Fruit fly (Drosophila melanogaster) whole organism, adult: ENCODE data around the gene fmt.
"Not testable (repeated sequence)": the region's sequence is repeated elsewhere in the genome, so short reads cannot be mapped to it uniquely, and the experiment has no call there.

Source experiments
- CG11617 ChIP-seq: fragments of 200-800 bp; sonication (Bioruptor generic); optimal IDR thresholded peaks from 2 replicates; lab custom pipeline; 2017; ENCODE audit warnings: mild to moderate bottlenecking, missing biosample characterization, missing genetic modification reagents, missing genetic modification characterization
- CG12768 ChIP-seq: fragments of 200-800 bp; sonication (Bioruptor generic); optimal IDR thresholded peaks from 2 replicates; lab custom pipeline; 2017; ENCODE audit warnings: missing biosample characterization, missing genetic modification characterization, mild to moderate bottlenecking, moderate library complexity, missing genetic modification reagents
- CG14711 ChIP-seq: fragments of 200-800 bp; sonication (Bioruptor generic); optimal IDR thresholded peaks from 2 replicates; lab custom pipeline; 2018; ENCODE audit warnings: missing biosample characterization, mild to moderate bottlenecking, missing genetic modification characterization, moderate library complexity
- CG1620 ChIP-seq: fragments of 200-800 bp; sonication (Bioruptor generic); optimal IDR thresholded peaks from 2 replicates; lab custom pipeline; 2016; ENCODE audit warnings: missing biosample characterization, missing genetic modification characterization
- CG33017 ChIP-seq: fragments of 200-800 bp; sonication (Bioruptor generic); optimal IDR thresholded peaks from 2 replicates; lab custom pipeline; 2018; ENCODE audit warnings: missing biosample characterization, mild to moderate bottlenecking, missing genetic modification characterization, moderate library complexity
- CG5204 ChIP-seq: fragments of 200-800 bp; sonication (Bioruptor generic); optimal IDR thresholded peaks from 2 replicates; lab custom pipeline; 2016; ENCODE audit warnings: missing biosample characterization, missing genetic modification characterization
- CG7045 ChIP-seq: fragments of 200-800 bp; sonication (Bioruptor generic); optimal IDR thresholded peaks from 2 replicates; lab custom pipeline; 2017; ENCODE audit warnings: missing biosample characterization, mild to moderate bottlenecking, missing genetic modification characterization
- CG7101 ChIP-seq: fragments of 200-800 bp; sonication (Bioruptor generic); optimal IDR thresholded peaks from 2 replicates; lab custom pipeline; 2018; ENCODE audit warnings: missing biosample characterization, mild to moderate bottlenecking, missing genetic modification characterization, moderate library complexity
- Crg-1 ChIP-seq: fragments of 200-800 bp; sonication (Bioruptor generic); optimal IDR thresholded peaks from 2 replicates; lab custom pipeline; 2016; ENCODE audit warnings: missing biosample characterization, missing genetic modification characterization
- Hr96 ChIP-seq: fragments of 200-800 bp; sonication (Bioruptor generic); optimal IDR thresholded peaks from 2 replicates; lab custom pipeline; 2016; ENCODE audit warnings: missing biosample characterization, missing genetic modification characterization
- Mnt ChIP-seq: fragments of 200-800 bp; sonication (Bioruptor generic); optimal IDR thresholded peaks from 2 replicates; lab custom pipeline; 2016; ENCODE audit warnings: missing biosample characterization, mild to moderate bottlenecking, missing genetic modification characterization
- bab1 ChIP-seq: fragments of 200-800 bp; sonication (Bioruptor generic); optimal IDR thresholded peaks from 3 replicates; lab custom pipeline; 2019; ENCODE audit warnings: missing biosample characterization, mild to moderate bottlenecking, missing genetic modification characterization, moderate library complexity
- cic ChIP-seq: fragments of 200-800 bp; sonication (Bioruptor generic); optimal IDR thresholded peaks from 2 replicates; lab custom pipeline; 2017; ENCODE audit warnings: missing biosample characterization, mild to moderate bottlenecking, missing genetic modification characterization, moderate library complexity
- cnc ChIP-seq, 2 experiments: fragments of >200 bp; optimal IDR thresholded peaks; 2 replicates each; lab custom pipeline; 2017
- kay ChIP-seq: fragments of 200-800 bp; sonication (Bioruptor generic); peaks from one replicate; lab custom pipeline; 2016; ENCODE audit warnings: missing biosample characterization, missing genetic modification characterization, borderline replicate concordance
- pad ChIP-seq: fragments of 200-800 bp; sonication (Bioruptor generic); optimal IDR thresholded peaks from 3 replicates; lab custom pipeline; 2017; ENCODE audit warnings: missing biosample characterization, missing genetic modification characterization, mild to moderate bottlenecking, moderate library complexity, missing genetic modification reagents
- tj ChIP-seq: fragments of 200-800 bp; sonication (Bioruptor generic); optimal IDR thresholded peaks from 3 replicates; lab custom pipeline; 2017; ENCODE audit warnings: missing biosample characterization, mild to moderate bottlenecking, missing genetic modification characterization, moderate library complexity
- toe ChIP-seq: fragments of 200-800 bp; sonication (Bioruptor generic); optimal IDR thresholded peaks from 2 replicates; lab custom pipeline; 2016; ENCODE audit warnings: missing biosample characterization, missing genetic modification characterization

The fmt gene

dm6 chr3L:6157327-6158032, 16.2 kb downstream of the fmt start, which contains the start of gene CG13297:
Gene CG13297, minus strand, starts transcription at chr3L:6157377.
- TF ChIP-seq tj (GFP tag; lab: Kevin White, UChicago): no peak
- TF ChIP-seq CG11617: no peak
- TF ChIP-seq bab1 (GFP tag; lab: Kevin White, UChicago): no peak
- no peak for TF ChIP-seq toe (GFP tag; lab: Kevin White, UChicago)
- TF ChIP-seq CG7101 (tag; lab: Kevin White, UChicago): no peak
- no peak for TF ChIP-seq CG14711
- no peak for TF ChIP-seq CG1620 (GFP tag; lab: Kevin White, UChicago)
- no peak for TF ChIP-seq Hr96 (GFP tag; lab: Kevin White, UChicago)
- TF ChIP-seq kay (GFP tag; lab: Kevin White, UChicago): no peak
- no peak for TF ChIP-seq Mnt
- TF ChIP-seq cnc (optimal IDR thresholded peaks at IDR 0.05; lab: Kevin White, UChicago): no peak

DNA sequence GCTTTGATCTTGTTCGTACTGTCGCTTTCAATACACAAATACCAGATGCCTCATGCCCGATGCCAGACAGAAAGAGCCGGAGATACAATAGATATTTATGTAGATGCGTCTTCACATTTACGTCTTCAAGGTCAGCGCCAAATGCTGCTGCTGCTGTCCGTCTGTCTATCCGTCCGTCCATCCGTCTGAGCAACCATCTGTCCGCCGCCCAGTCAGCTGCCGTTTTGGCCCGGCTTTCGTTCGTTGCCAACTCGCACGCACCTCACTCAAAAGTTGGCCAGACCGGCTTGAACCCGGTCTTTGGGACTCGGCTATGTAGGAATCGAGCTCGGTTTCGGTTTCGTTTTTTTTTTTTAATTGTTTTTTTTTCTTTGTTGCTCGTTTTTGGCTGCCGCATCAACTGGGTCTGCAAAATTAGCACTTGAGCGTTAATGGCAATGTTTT, 18.7 kb downstream of the fmt start:
- TF ChIP-seq cnc (optimal IDR thresholded peaks at IDR 0.05; lab: Kevin White, UChicago) (no peak), CG12768 (GFP tag; lab: Kevin White, UChicago) (no peak), cic (GFP tag; lab: Kevin White, UChicago) (no peak), Mnt (no peak), CG7045 (GFP tag; lab: Kevin White, UChicago) (no peak), toe (GFP tag; lab: Kevin White, UChicago) (no peak), kay (GFP tag; lab: Kevin White, UChicago) (no peak), tj (GFP tag; lab: Kevin White, UChicago) (no peak), CG7101 (tag; lab: Kevin White, UChicago) (no peak), Crg-1 (no peak)

DNA sequence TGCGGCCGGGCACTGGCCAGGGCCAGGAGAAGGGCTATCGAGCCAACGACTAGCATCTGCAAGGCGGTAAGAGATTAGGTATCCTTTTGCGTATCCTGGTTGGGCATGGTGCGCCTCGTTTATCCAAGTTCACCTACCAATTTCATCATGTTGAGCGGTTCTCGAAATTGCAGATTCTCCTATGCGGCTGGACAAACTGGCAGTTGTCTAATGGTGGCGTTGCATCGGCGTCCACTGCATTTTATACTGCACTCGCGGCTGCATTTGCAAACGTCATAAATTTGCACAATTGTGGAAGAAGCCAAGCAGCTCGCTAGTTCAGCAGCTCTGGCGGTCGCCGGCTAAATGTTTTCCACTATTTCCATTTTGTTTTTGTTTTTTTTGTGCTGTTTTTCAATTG, 21.1 kb downstream of the fmt start, which contains the start of gene Acp65Aa:
Gene Acp65Aa (minus strand): TSS at position 215 of the 400 bp plus-strand sequence.
- TF ChIP-seq CG5204 (GFP tag; lab: Kevin White, UChicago): no peak
- TF ChIP-seq cic (GFP tag; lab: Kevin White, UChicago): no peak
- TF ChIP-seq Mnt: no peak
- no peak for TF ChIP-seq CG1620 (GFP tag; lab: Kevin White, UChicago)
- no peak for TF ChIP-seq CG7045 (GFP tag; lab: Kevin White, UChicago)
- TF ChIP-seq Crg-1: no peak
- TF ChIP-seq pad (GFP tag; lab: Kevin White, UChicago): no peak
- no peak for TF ChIP-seq tj (GFP tag; lab: Kevin White, UChicago)
- no peak for TF ChIP-seq CG11617
- no peak for TF ChIP-seq CG12768 (GFP tag; lab: Kevin White, UChicago)
- no peak for TF ChIP-seq Hr96 (GFP tag; lab: Kevin White, UChicago)
- no peak for TF ChIP-seq toe (GFP tag; lab: Kevin White, UChicago)
- no peak for TF ChIP-seq cnc (optimal IDR thresholded peaks at IDR 0.05; lab: Kevin White, UChicago)
- no peak for TF ChIP-seq CG7101 (tag; lab: Kevin White, UChicago)
- no peak for TF ChIP-seq CG33017 (tag; lab: Kevin White, UChicago)

- not testable (repeated sequence) for TF ChIP-seq CG33017 (tag; lab: Kevin White, UChicago); CG14711; Hr96 (GFP tag; lab: Kevin White, UChicago)
These were observed 22.8 kb downstream of the fmt start, which contains the start of the genes Cpr65Ax2 and Lcp65Aa for dm6 chr3L:6150757-6151354. Gene Cpr65Ax2, minus strand, starts transcription at chr3L:6150857. Gene Lcp65Aa, plus strand, starts transcription at chr3L:6151304.

- not testable (repeated sequence) for TF ChIP-seq Crg-1; CG7101 (tag; lab: Kevin White, UChicago); kay (GFP tag; lab: Kevin White, UChicago)
These were observed 24.4 kb downstream of the fmt start, which contains the start of gene Lcp65Ab1 for dm6 chr3L:6149248-6149647. Gene Lcp65Ab1, plus strand, starts transcription at chr3L:6149548.

DNA sequence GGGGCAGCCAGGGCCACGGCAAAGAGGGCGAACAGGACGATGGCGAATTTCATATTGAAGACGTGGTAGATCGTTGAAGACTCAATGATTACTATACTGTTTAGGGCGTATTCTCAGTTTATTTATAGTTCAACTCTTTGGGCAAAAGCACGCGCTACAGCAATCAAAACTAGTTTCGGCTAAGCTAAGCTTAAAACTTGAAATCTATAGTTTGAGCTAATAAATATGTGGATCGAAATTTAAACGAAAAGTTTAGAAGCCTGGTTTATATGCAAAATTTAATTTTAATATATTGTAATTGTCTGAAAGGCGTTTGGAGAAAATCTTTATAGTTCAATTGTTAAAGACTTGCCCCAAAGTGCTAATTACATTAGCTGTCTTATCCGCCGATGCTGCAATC, 25.8 kb downstream of the fmt start, which contains the start of gene Cpr65Ax1:
Gene Cpr65Ax1 (minus strand): TSS at position 101 of the 400 bp plus-strand sequence.
- not testable (repeated sequence) for TF ChIP-seq toe (GFP tag; lab: Kevin White, UChicago); CG7101 (tag; lab: Kevin White, UChicago); CG12768 (GFP tag; lab: Kevin White, UChicago)

dm6 chr3L:6146374-6146773, 27.3 kb downstream of the fmt start, which contains the start of gene Lcp65Ab2:
Gene Lcp65Ab2, plus strand, starts transcription at chr3L:6146674.
- TF ChIP-seq bab1, toe, CG1620 (GFP tag; lab: Kevin White, UChicago): not testable (repeated sequence)
